Fruit fly (Drosophila melanogaster) whole organism, adult: ENCODE measurements around the gene Rpt4.

Experiments
- CG11617 ChIP-seq: fragments of 200-800 bp; sonication (Bioruptor generic); optimal IDR thresholded peaks from 2 replicates; lab custom pipeline; 2017; ENCODE audit warnings: mild to moderate bottlenecking, missing biosample characterization, missing genetic modification reagents, missing genetic modification characterization
- CG1620 ChIP-seq: fragments of 200-800 bp; sonication (Bioruptor generic); optimal IDR thresholded peaks from 2 replicates; lab custom pipeline; 2016; ENCODE audit warnings: missing biosample characterization, missing genetic modification characterization
- Clk ChIP-seq: fragments of 200-800 bp; sonication (Bioruptor generic); optimal IDR thresholded peaks from 2 replicates; lab custom pipeline; 2017; ENCODE audit warnings: missing biosample characterization, missing genetic modification characterization
- Crg-1 ChIP-seq: fragments of 200-800 bp; sonication (Bioruptor generic); optimal IDR thresholded peaks from 2 replicates; lab custom pipeline; 2016; ENCODE audit warnings: missing biosample characterization, missing genetic modification characterization
- Mnt ChIP-seq: fragments of 200-800 bp; sonication (Bioruptor generic); optimal IDR thresholded peaks from 2 replicates; lab custom pipeline; 2016; ENCODE audit warnings: missing biosample characterization, mild to moderate bottlenecking, missing genetic modification characterization
- bab1 ChIP-seq: fragments of 200-800 bp; sonication (Bioruptor generic); optimal IDR thresholded peaks from 3 replicates; lab custom pipeline; 2019; ENCODE audit warnings: missing biosample characterization, mild to moderate bottlenecking, missing genetic modification characterization, moderate library complexity
- cic ChIP-seq: fragments of 200-800 bp; sonication (Bioruptor generic); optimal IDR thresholded peaks from 2 replicates; lab custom pipeline; 2017; ENCODE audit warnings: missing biosample characterization, mild to moderate bottlenecking, missing genetic modification characterization, moderate library complexity
- tj ChIP-seq: fragments of 200-800 bp; sonication (Bioruptor generic); optimal IDR thresholded peaks from 3 replicates; lab custom pipeline; 2017; ENCODE audit warnings: missing biosample characterization, mild to moderate bottlenecking, missing genetic modification characterization, moderate library complexity

DNA sequence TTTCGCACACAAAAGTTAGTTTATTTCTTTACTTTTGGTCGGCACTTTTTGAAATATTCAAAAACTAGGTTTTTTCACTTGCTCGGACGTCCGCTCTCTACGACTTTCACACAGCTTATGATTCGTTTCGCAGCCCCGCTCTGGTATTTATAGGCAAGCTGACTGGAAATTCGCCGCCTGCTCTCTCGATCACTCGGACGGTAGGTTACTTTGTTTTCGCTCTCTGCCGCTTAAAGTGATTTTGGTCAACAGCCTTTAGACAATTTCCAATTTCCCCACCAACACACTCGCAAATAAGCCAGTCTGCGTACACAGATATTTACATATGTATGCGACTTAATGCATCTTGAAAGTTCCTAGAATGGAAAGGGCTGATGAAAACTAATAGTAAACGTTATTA, 7.6 kb downstream of the Rpt4 start, which contains the start of gene CG11700:
- TF ChIP-seq Crg-1 (GFP tag; lab: Kevin White, UChicago) (no peak), CG11617 (no peak), Mnt (GFP tag; lab: Kevin White, UChicago) (no peak), CG1620 (GFP tag; lab: Kevin White, UChicago) (no peak), tj (peak; percentile 11), Clk (no peak), bab1 (GFP tag; lab: Kevin White, UChicago) (peak; percentile 24), cic (GFP tag; lab: Kevin White, UChicago) (no peak)
